Worm (Caenorhabditis elegans) whole organism, L3 larva: Measurements from ENCODE around the gene mlc-6.

Experiments
- ceh-82 ChIP-seq: fragments of 150-350 bp; optimal IDR thresholded peaks from 2 replicates; lab custom pipeline; 2014; ENCODE audit warnings: missing biosample characterization, missing genetic modification characterization
- ceh-9 ChIP-seq: sonication (generic microtip); optimal IDR thresholded peaks from 2 replicates; lab custom pipeline; 2018; ENCODE audit warnings: missing biosample characterization, missing genetic modification characterization
- daf-12 ChIP-seq: fragments of 150-350 bp; optimal IDR thresholded peaks from 2 replicates; lab custom pipeline; 2014; ENCODE audit warnings: missing biosample characterization, missing genetic modification reagents, missing genetic modification characterization
- elt-1 ChIP-seq: fragments of 150-350 bp; optimal IDR thresholded peaks from 2 replicates; lab custom pipeline; 2014; ENCODE audit warnings: missing biosample characterization, missing genetic modification characterization
- elt-3 ChIP-seq, 3 experiments: fragments of 150-350 bp in 1 of 3; sonication (generic microtip) in 2 of 3; optimal IDR thresholded peaks; 2 replicates in 2 of 3; 4 replicates in 1 of 3; lab custom pipeline; 2014 to 2017; ENCODE audit warnings: missing biosample characterization in 3 of 3, missing genetic modification characterization in 3 of 3
- fos-1 ChIP-seq: fragments of 150-350 bp; optimal IDR thresholded peaks from 2 replicates; lab custom pipeline; 2014; ENCODE audit warnings: missing biosample characterization, missing genetic modification characterization
- hmg-11 ChIP-seq: sonication (generic microtip); optimal IDR thresholded peaks from 2 replicates; lab custom pipeline; 2016; ENCODE audit warnings: missing genetic modification characterization, missing compliant biosample characterization
- nfya-1 ChIP-seq: sonication (generic microtip); optimal IDR thresholded peaks from 2 replicates; lab custom pipeline; 2017; ENCODE audit warnings: missing genetic modification characterization, mild to moderate bottlenecking, missing compliant biosample characterization, antibody characterized with exemption, moderate library complexity; ENCODE audit not compliant: insufficient read depth
- nhr-12 ChIP-seq: fragments of 150-350 bp; optimal IDR thresholded peaks from 2 replicates; lab custom pipeline; 2014; ENCODE audit warnings: missing biosample characterization, missing genetic modification characterization
- nhr-23 ChIP-seq: fragments of 150-350 bp; optimal IDR thresholded peaks from 2 replicates; lab custom pipeline; 2014; ENCODE audit warnings: missing biosample characterization, missing genetic modification reagents, missing genetic modification characterization
- nhr-76 ChIP-seq: fragments of 150-350 bp; sonication (generic microtip); optimal IDR thresholded peaks from 5 replicates; lab custom pipeline; 2014; ENCODE audit warnings: missing biosample characterization, missing genetic modification characterization
- pha-4 ChIP-seq: fragments of 150-350 bp; optimal IDR thresholded peaks from 2 replicates; lab custom pipeline; 2014; ENCODE audit warnings: missing biosample characterization, missing genetic modification reagents, missing genetic modification characterization
- skn-1 ChIP-seq: fragments of 150-350 bp; optimal IDR thresholded peaks from 2 replicates; lab custom pipeline; 2014; ENCODE audit warnings: missing biosample characterization, missing genetic modification characterization
- snpc-4 ChIP-seq: fragments of 150-350 bp; optimal IDR thresholded peaks from 2 replicates; lab custom pipeline; 2014; ENCODE audit warnings: missing biosample characterization, missing genetic modification characterization

ce11 chrX:14214520-14215023 lies 31.8 kb downstream of the mlc-6 start, which contains the start of gene K06G5.1:
- TF ChIP-seq ceh-82 (no peak), skn-1 (no peak), nhr-12 (no peak), elt-3 (tag; optimal IDR thresholded peaks at IDR 0.05; lab: Kevin White, UChicago) (no peak), nhr-76 (tag; lab: Kevin White, UChicago) (no peak), pha-4 (tag; lab: Kevin White, UChicago) (peak; percentile 64), nhr-23 (no peak), snpc-4 (tag; lab: Kevin White, UChicago) (no peak), elt-1 (tag; lab: Kevin White, UChicago) (no peak), fos-1 (tag; lab: Kevin White, UChicago) (no peak), nfya-1 (no peak), hmg-11 (no peak), daf-12 (tag; lab: Kevin White, UChicago) (no peak), ceh-9 (tag; lab: Kevin White, UChicago) (no peak)
